Worm (Caenorhabditis elegans) whole organism, early embryonic: ENCODE data around the gene srm-4.

Source experiments
- B0310.2 ChIP-seq: sonication (generic microtip); optimal IDR thresholded peaks from 2 replicates; lab custom pipeline; 2016; ENCODE audit warnings: mild to moderate bottlenecking, missing genetic modification characterization, missing compliant biosample characterization
- aly-1 ChIP-seq: sonication (generic microtip); optimal IDR thresholded peaks from 2 replicates; lab custom pipeline; 2016; ENCODE audit warnings: missing genetic modification characterization, missing compliant biosample characterization
- ceh-13 ChIP-seq: fragments of 200-800 bp; sonication (Bioruptor generic); optimal IDR thresholded peaks from 2 replicates; lab custom pipeline; 2018; ENCODE audit warnings: mild to moderate bottlenecking, missing genetic modification characterization, missing compliant biosample characterization
- flt-1 ChIP-seq: fragments of 200-800 bp; sonication (Bioruptor generic); IDR thresholded peaks from 2 replicates; pipeline ENCODE4 v1.3.6; 2022; ENCODE audit warnings: missing genetic modification characterization, missing compliant biosample characterization
- hnd-1 ChIP-seq: sonication (generic microtip); optimal IDR thresholded peaks from 2 replicates; lab custom pipeline; 2016; ENCODE audit warnings: missing genetic modification characterization, missing compliant biosample characterization

DNA sequence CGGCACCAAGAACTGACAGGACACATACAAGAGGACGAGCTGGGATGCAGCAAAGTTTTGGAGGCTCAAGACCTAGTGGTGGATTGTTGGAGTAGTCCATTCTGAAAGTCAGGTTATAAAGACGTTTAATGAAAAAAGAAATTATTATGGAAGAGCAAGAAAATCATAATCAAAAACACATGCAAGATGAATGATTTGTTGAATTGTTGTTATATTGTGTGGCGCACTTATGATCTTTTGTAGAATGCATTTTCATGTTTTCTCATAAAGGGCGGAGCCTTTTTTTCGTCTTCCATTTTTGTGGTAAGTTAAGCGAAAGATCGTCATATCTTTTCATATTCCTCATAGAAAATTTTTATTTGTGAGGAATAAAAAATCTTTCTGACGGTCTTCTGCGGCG, 16.7 kb upstream of the srm-4 start, which contains the start of gene F47B8.2:
- TF ChIP-seq flt-1 (no peak), aly-1 (tag; lab: Kevin White, UChicago) (no peak), ceh-13 (GFP tag; lab: Kevin White, UChicago) (no peak), hnd-1 (tag; lab: Kevin White, UChicago) (no peak), B0310.2 (tag; lab: Kevin White, UChicago) (no peak)
